Worm (Caenorhabditis elegans): ENCODE measurements around the gene ugt-36.

The ugt-36 gene

DNA sequence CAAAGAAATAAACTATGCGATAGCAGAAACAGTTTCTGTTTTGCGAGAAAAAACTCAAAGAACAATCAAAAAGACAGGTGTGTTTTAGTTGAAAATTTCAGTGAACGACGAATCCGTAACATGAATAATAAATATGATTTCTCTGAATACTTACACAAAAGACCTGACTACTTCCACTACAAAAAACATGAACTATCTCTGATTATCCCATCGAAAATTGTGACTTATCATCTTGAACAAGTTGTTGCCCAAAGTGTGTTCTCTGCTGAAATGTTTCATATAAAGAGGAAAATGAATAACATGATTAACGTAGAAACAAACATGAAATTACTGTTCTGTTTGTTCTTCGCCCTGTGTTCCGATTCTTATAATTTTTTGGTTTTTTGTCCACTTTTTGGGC is at the start of gene ugt-36:
ugt-36 (plus strand) TSS at position 301 of the 400 bp plus-strand sequence.
- TF ChIP-seq unc-42 (tag; optimal IDR thresholded peaks at IDR 0.05) (no peak), sox-4 (tag; optimal IDR thresholded peaks at IDR 0.05) (no peak)

DNA sequence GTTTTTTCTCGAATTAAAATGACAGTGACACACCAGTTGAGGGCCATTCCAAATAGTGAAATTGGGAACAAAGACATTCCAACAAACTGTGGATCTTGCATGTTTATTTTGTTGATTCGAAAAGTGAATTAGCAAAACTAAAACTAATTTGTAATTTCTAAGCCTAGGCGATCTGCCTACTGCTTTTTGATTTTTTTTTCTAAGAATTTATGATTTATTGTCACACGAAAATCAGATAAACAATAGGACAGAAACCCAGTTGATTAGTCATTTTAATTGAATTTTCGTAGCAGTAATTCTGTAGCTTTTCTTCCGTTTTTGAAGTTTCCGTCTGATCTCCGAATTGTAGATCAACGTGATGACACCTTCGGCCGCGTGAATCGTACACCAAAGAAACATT is 48.0 kb upstream of the ugt-36 start, which contains the start of gene srx-33:
srx-33 (minus strand) TSS at position 101 of the 400 bp plus-strand sequence.
- TF ChIP-seq unc-42 (tag; optimal IDR thresholded peaks at IDR 0.05) = no peak
- no peak for TF ChIP-seq fkh-10 (GFP tag; optimal IDR thresholded peaks at IDR 0.05)
- TF ChIP-seq unc-55 (GFP tag; optimal IDR thresholded peaks at IDR 0.05) = no peak
- no peak for TF ChIP-seq hlh-30 (tag; optimal IDR thresholded peaks at IDR 0.05; ENCODE audit: insufficient read depth)

ce11 chrV:7120168-7120567 is 46.6 kb upstream of the ugt-36 start, which contains the start of gene srx-34:
Gene srx-34, minus strand, starts transcription at chrV:7120268.
- TF ChIP-seq pha-2 (tag; optimal IDR thresholded peaks at IDR 0.05) (no peak), ceh-14 (tag; optimal IDR thresholded peaks at IDR 0.05) (no peak), K09A11.1 (tag; optimal IDR thresholded peaks at IDR 0.05; ENCODE audit: insufficient read depth) (no peak), elt-2 (tag; optimal IDR thresholded peaks at IDR 0.05) (no peak), pros-1 (tag; optimal IDR thresholded peaks at IDR 0.05) (no peak), ceh-31 (tag; optimal IDR thresholded peaks at IDR 0.05) (no peak), ceh-48 (tag; optimal IDR thresholded peaks at IDR 0.05) (no peak), ceh-34 (tag; optimal IDR thresholded peaks at IDR 0.05) (no peak)

DNA sequence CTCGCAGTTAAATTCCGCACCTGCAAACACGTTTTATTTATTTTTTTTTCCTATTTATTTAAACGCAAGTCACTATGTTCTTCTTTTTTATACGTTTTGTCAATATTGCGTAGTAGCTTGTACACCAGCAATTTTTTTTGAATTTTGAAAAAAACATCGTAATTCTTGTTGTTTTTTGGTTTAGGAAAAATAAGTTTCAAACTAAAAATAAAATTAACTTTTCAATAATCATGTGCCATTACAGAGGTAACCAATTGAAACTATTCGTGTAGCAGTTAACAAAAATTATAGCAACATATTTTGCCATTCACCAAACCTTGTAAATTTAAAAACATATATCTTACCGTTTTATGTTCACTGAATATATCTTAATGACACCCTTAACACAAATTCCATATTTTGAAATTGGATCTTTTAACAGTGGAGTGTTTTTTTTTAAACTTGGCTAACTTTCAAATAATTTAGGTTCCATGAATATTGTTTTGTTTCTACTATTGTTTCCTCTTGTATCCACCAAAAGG is 43.6 kb upstream of the ugt-36 start, which contains the start of gene lmd-5:
lmd-5 (plus strand) TSS at position 471 of the 521 bp plus-strand sequence.
- TF ChIP-seq ztf-16 (tag; optimal IDR thresholded peaks at IDR 0.05) (no peak), ceh-45 (GFP tag; IDR thresholded peaks at IDR 0.05) (no peak), ahr-1 (tag; optimal IDR thresholded peaks at IDR 0.05) (no peak), eyg-1 (tag; optimal IDR thresholded peaks at IDR 0.05) (no peak), zip-5 (tag; optimal IDR thresholded peaks at IDR 0.05) (no peak), pha-4 (tag; optimal IDR thresholded peaks at IDR 0.05) (no peak)

ce11 chrV:7123979-7124378 is 42.8 kb upstream of the ugt-36 start:
- TF ChIP-seq tbx-7 (tag; optimal IDR thresholded peaks at IDR 0.05) (no peak), K02D7.2 (tag; optimal IDR thresholded peaks at IDR 0.05) (no peak), ceh-9 (tag; optimal IDR thresholded peaks at IDR 0.05) (no peak), nhr-11 (tag; optimal IDR thresholded peaks at IDR 0.05) (no peak), che-1 (tag; optimal IDR thresholded peaks at IDR 0.05) (no peak), ceh-45 (GFP tag; IDR thresholded peaks at IDR 0.05) (no peak), ceh-31 (tag; optimal IDR thresholded peaks at IDR 0.05) (no peak), pqm-1 (tag; optimal IDR thresholded peaks at IDR 0.05) (no peak), C08G9.2 (tag; optimal IDR thresholded peaks at IDR 0.05) (no peak)

DNA sequence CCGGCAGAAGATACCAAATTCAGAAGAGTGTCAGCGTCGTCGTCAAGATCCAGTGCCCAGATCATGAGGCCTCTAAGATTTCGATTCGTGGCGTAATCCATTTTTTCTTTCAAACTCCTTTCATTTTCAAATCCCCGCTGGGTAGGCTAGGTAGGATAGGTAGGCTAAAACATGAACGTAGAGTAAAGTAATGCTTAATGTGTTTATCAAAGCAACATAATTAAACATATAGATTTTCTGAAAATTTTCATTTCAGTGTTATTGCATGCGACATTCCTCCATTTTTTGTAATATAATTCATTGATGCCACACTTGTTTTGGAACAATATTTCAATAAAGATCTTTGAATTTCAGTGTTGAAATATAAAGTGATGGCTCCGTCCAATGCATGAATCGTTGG is 37.3 kb upstream of the ugt-36 start, which contains the start of gene T01C4.8:
T01C4.8 (minus strand) TSS at position 101 of the 400 bp plus-strand sequence.
- TF ChIP-seq pat-9 (tag; optimal IDR thresholded peaks at IDR 0.05) = no peak
- no peak for TF ChIP-seq pha-2 (tag; optimal IDR thresholded peaks at IDR 0.05)
- no peak for TF ChIP-seq nhr-11 (tag; optimal IDR thresholded peaks at IDR 0.05)
- TF ChIP-seq ceh-2 (tag; optimal IDR thresholded peaks at IDR 0.05) = no peak
- no peak for TF ChIP-seq ztf-16 (tag; optimal IDR thresholded peaks at IDR 0.05)
- TF ChIP-seq tbx-2 (tag; optimal IDR thresholded peaks at IDR 0.05) = no peak
- no peak for TF ChIP-seq ceh-31 (tag; optimal IDR thresholded peaks at IDR 0.05)
- no peak for TF ChIP-seq unc-3 (GFP tag; conservative IDR thresholded peaks at IDR 0.05)
- TF ChIP-seq unc-3 (tag; optimal IDR thresholded peaks at IDR 0.05) = no peak
- TF ChIP-seq ceh-48 (tag; optimal IDR thresholded peaks at IDR 0.05) = no peak
- TF ChIP-seq che-1 (tag; optimal IDR thresholded peaks at IDR 0.05) = no peak
- TF ChIP-seq ttx-3 (tag; optimal IDR thresholded peaks at IDR 0.05) = no peak
- no peak for TF ChIP-seq zip-5 (tag; optimal IDR thresholded peaks at IDR 0.05)
- no peak for TF ChIP-seq pqm-1 (tag; optimal IDR thresholded peaks at IDR 0.05)
- no peak for TF ChIP-seq syd-9 (tag; optimal IDR thresholded peaks at IDR 0.05)
